Worm (Caenorhabditis elegans) whole organism, young adult: ENCODE results near the gene F23B2.10.
"Not testable (repeated sequence)": the region's sequence is repeated elsewhere in the genome, so short reads cannot be mapped to it uniquely, and the experiment has no call there.

Experiments used
- B0019.2 ChIP-seq: fragments of 200-800 bp; sonication (Bioruptor generic); conservative IDR thresholded peaks from 2 replicates; pipeline ENCODE4 v1.3.6; 2022; ENCODE audit warnings: missing genetic modification reagents, missing genetic modification characterization, missing compliant biosample characterization
- B0336.3 ChIP-seq: fragments of 200-800 bp; sonication (Bioruptor generic); IDR thresholded peaks from 2 replicates; pipeline ENCODE4 v1.3.6; 2022; ENCODE audit warnings: missing genetic modification characterization, missing compliant biosample characterization
- C06A6.2 ChIP-seq: fragments of 200-800 bp; sonication (Bioruptor generic); conservative IDR thresholded peaks from 2 replicates; pipeline ENCODE4 v1.3.6; 2022; ENCODE audit warnings: missing genetic modification characterization, missing compliant biosample characterization
- C17E4.6 ChIP-seq: fragments of 200-800 bp; sonication (Bioruptor generic); IDR thresholded peaks from 2 replicates; pipeline ENCODE4 v1.3.6; 2022; ENCODE audit warnings: missing genetic modification reagents, missing genetic modification characterization, missing compliant biosample characterization
- D2030.7 ChIP-seq: fragments of 200-800 bp; sonication (Bioruptor generic); IDR thresholded peaks from 2 replicates; pipeline ENCODE4 v1.3.6; 2022; ENCODE audit warnings: missing genetic modification reagents, missing genetic modification characterization, missing compliant biosample characterization
- K12H6.12 ChIP-seq: fragments of 200-800 bp; sonication (Bioruptor generic); optimal IDR thresholded peaks from 2 replicates; lab custom pipeline; 2018; ENCODE audit warnings: mild to moderate bottlenecking, missing genetic modification characterization, missing compliant biosample characterization
- Y67H2A.10 ChIP-seq: fragments of 200-800 bp; sonication (Bioruptor generic); conservative IDR thresholded peaks from 2 replicates; pipeline ENCODE4 v1.3.6; 2022; ENCODE audit warnings: missing genetic modification reagents, missing genetic modification characterization, missing compliant biosample characterization
- ZK185.1 ChIP-seq: sonication (generic microtip); optimal IDR thresholded peaks from 2 replicates; lab custom pipeline; 2016; ENCODE audit warnings: mild to moderate bottlenecking, missing genetic modification characterization, missing compliant biosample characterization; ENCODE audit not compliant: poor library complexity, severe bottlenecking
- akir-1 ChIP-seq: fragments of 200-800 bp; sonication (Bioruptor generic); optimal IDR thresholded peaks from 2 replicates; lab custom pipeline; 2018; ENCODE audit warnings: mild to moderate bottlenecking, missing genetic modification characterization, moderate library complexity, missing compliant biosample characterization
- ama-1 ChIP-seq, 3 experiments: fragments of 150-350 bp in 1 of 3; sonication (generic microtip) in 2 of 3; optimal IDR thresholded peaks; 2 replicates each; lab custom pipeline; 2014 to 2018; ENCODE audit warnings: missing biosample characterization in 2 of 3, missing genetic modification characterization in 2 of 3, missing genetic modification reagents in 2 of 3
- aptf-3 ChIP-seq: fragments of 200-800 bp; sonication (Bioruptor generic); IDR thresholded peaks from 2 replicates; pipeline ENCODE4 v1.3.6; 2022; ENCODE audit warnings: missing genetic modification characterization, missing compliant biosample characterization
- athp-1 ChIP-seq: sonication (generic microtip); optimal IDR thresholded peaks from 2 replicates; lab custom pipeline; 2017; ENCODE audit warnings: mild to moderate bottlenecking, missing genetic modification characterization, missing compliant biosample characterization
- bed-1 ChIP-seq: fragments of 200-800 bp; sonication (Bioruptor generic); IDR thresholded peaks from 2 replicates; pipeline ENCODE4 v1.3.6; 2022; ENCODE audit warnings: missing genetic modification reagents, missing genetic modification characterization, missing compliant biosample characterization
- cebp-1 ChIP-seq, 2 experiments: fragments of 200-800 bp in 1 of 2; sonication (Bioruptor generic) in 1 of 2; sonication (generic microtip) in 1 of 2; IDR thresholded peaks in 1 of 2; optimal IDR thresholded peaks in 1 of 2; 2 replicates each; pipeline versions ENCODE4 v1.3.6 to Lab custom; 2017 to 2022; ENCODE audit warnings: missing compliant biosample characterization in 2 of 2, missing genetic modification characterization in 2 of 2, mild to moderate bottlenecking in 1 of 2, missing genetic modification reagents in 1 of 2, moderate library complexity in 1 of 2
- cebp-2 ChIP-seq: fragments of 200-800 bp; sonication (Bioruptor generic); IDR thresholded peaks from 2 replicates; pipeline ENCODE4 v1.3.6; 2022; ENCODE audit warnings: missing genetic modification characterization, missing compliant biosample characterization
- ceh-27 ChIP-seq: fragments of 200-800 bp; sonication (Bioruptor generic); optimal IDR thresholded peaks from 2 replicates; lab custom pipeline; 2018; ENCODE audit warnings: mild to moderate bottlenecking, missing genetic modification characterization, moderate library complexity, missing compliant biosample characterization
- ceh-40 ChIP-seq: fragments of 200-800 bp; sonication (Bioruptor generic); IDR thresholded peaks from 2 replicates; pipeline ENCODE4 v1.3.6; 2022; ENCODE audit warnings: missing genetic modification characterization, missing compliant biosample characterization
- ceh-58 ChIP-seq: fragments of 200-800 bp; sonication (Bioruptor generic); IDR thresholded peaks from 2 replicates; pipeline ENCODE4 v1.3.6; 2022; ENCODE audit warnings: missing genetic modification characterization, missing compliant biosample characterization
- dox-1 ChIP-seq: fragments of 200-800 bp; sonication (Bioruptor generic); IDR thresholded peaks from 2 replicates; pipeline ENCODE4 v1.3.6; 2022; ENCODE audit warnings: missing genetic modification reagents, missing genetic modification characterization, missing compliant biosample characterization
- egl-18 ChIP-seq: fragments of 200-800 bp; sonication (Bioruptor generic); IDR thresholded peaks from 2 replicates; pipeline ENCODE4 v1.3.6; 2022; ENCODE audit warnings: missing genetic modification reagents, missing genetic modification characterization, missing compliant biosample characterization
- ekl-4 ChIP-seq: fragments of 200-800 bp; sonication (Bioruptor generic); IDR thresholded peaks from 2 replicates; pipeline ENCODE4 v1.3.6; 2022; ENCODE audit warnings: missing genetic modification reagents, missing genetic modification characterization, missing compliant biosample characterization
- gei-17 ChIP-seq: fragments of 200-800 bp; sonication (Bioruptor generic); optimal IDR thresholded peaks from 2 replicates; lab custom pipeline; 2018; ENCODE audit warnings: mild to moderate bottlenecking, missing genetic modification characterization, missing compliant biosample characterization
- hmg-1.2 ChIP-seq: fragments of 200-800 bp; sonication (Bioruptor generic); IDR thresholded peaks from 2 replicates; pipeline ENCODE4 v1.3.6; 2022; ENCODE audit warnings: missing genetic modification reagents, missing genetic modification characterization, missing compliant biosample characterization
- hsf-1 ChIP-seq: fragments of 200-800 bp; sonication (Bioruptor generic); IDR thresholded peaks from 2 replicates; pipeline ENCODE4 v1.3.6; 2022; ENCODE audit warnings: missing genetic modification reagents, missing genetic modification characterization, missing compliant biosample characterization
- let-526 ChIP-seq: fragments of 200-800 bp; sonication (Bioruptor generic); IDR thresholded peaks from 2 replicates; pipeline ENCODE4 v1.3.6; 2022; ENCODE audit warnings: missing genetic modification reagents, missing genetic modification characterization, missing compliant biosample characterization
- let-607 ChIP-seq, 2 experiments: fragments of 200-800 bp in 1 of 2; sonication (Bioruptor generic) in 1 of 2; sonication (generic microtip) in 1 of 2; optimal IDR thresholded peaks; 2 replicates each; lab custom pipeline; 2016 to 2018; ENCODE audit warnings: mild to moderate bottlenecking in 2 of 2, missing compliant biosample characterization in 2 of 2, missing genetic modification characterization in 2 of 2, moderate library complexity in 2 of 2, missing genotype in 1 of 2
- lin-40 ChIP-seq: sonication (generic microtip); optimal IDR thresholded peaks from 2 replicates; lab custom pipeline; 2016; ENCODE audit warnings: missing genetic modification characterization, mild to moderate bottlenecking, missing compliant biosample characterization, missing genotype, missing genetic modification reagents
- lir-1 ChIP-seq: fragments of 200-800 bp; sonication (Bioruptor generic); conservative IDR thresholded peaks from 2 replicates; pipeline ENCODE4 v1.3.6; 2022; ENCODE audit warnings: missing genetic modification reagents, missing genetic modification characterization, missing compliant biosample characterization
- lsl-1 ChIP-seq: fragments of 200-800 bp; sonication (Bioruptor generic); optimal IDR thresholded peaks from 2 replicates; lab custom pipeline; 2018; ENCODE audit warnings: mild to moderate bottlenecking, missing genetic modification characterization, moderate library complexity, missing compliant biosample characterization
- madf-3 ChIP-seq: fragments of 200-800 bp; sonication (Bioruptor generic); IDR thresholded peaks from 2 replicates; pipeline ENCODE4 v1.3.6; 2022; ENCODE audit warnings: missing genetic modification reagents, missing genetic modification characterization, missing compliant biosample characterization
- mcd-1 ChIP-seq: fragments of 200-800 bp; sonication (Bioruptor generic); IDR thresholded peaks from 2 replicates; pipeline ENCODE4 v1.3.6; 2022; ENCODE audit warnings: missing genetic modification reagents, missing genetic modification characterization, missing compliant biosample characterization
- mes-4 ChIP-seq: sonication (generic microtip); optimal IDR thresholded peaks from 2 replicates; lab custom pipeline; 2016; ENCODE audit warnings: missing genotype, missing genetic modification characterization, missing compliant biosample characterization
- nfya-2 ChIP-seq: fragments of 200-800 bp; sonication (Bioruptor generic); IDR thresholded peaks from 2 replicates; pipeline ENCODE4 v1.3.6; 2022; ENCODE audit warnings: missing genetic modification reagents, missing genetic modification characterization, missing compliant biosample characterization
- rcor-1 ChIP-seq: fragments of 200-800 bp; sonication (Bioruptor generic); IDR thresholded peaks from 2 replicates; pipeline ENCODE4 v1.3.6; 2022; ENCODE audit warnings: missing genetic modification reagents, missing genetic modification characterization, missing compliant biosample characterization
- rec-8 ChIP-seq, 2 experiments: sonication (generic microtip); optimal IDR thresholded peaks; 2 replicates each; lab custom pipeline; 2016; ENCODE audit warnings: mild to moderate bottlenecking in 2 of 2, missing genetic modification characterization in 2 of 2, missing genetic modification reagents in 2 of 2, missing genotype in 2 of 2, missing biosample characterization in 1 of 2, missing compliant biosample characterization in 1 of 2, moderate library complexity in 1 of 2
- sea-2 ChIP-seq: fragments of 200-800 bp; sonication (Bioruptor generic); IDR thresholded peaks from 2 replicates; pipeline ENCODE4 v1.3.6; 2022; ENCODE audit warnings: missing genetic modification characterization, missing compliant biosample characterization
- snpc-3.4 ChIP-seq: sonication (generic microtip); optimal IDR thresholded peaks from 2 replicates; lab custom pipeline; 2017; ENCODE audit warnings: missing genetic modification characterization, mild to moderate bottlenecking, missing compliant biosample characterization, antibody characterized with exemption, moderate library complexity, missing genotype, missing genetic modification reagents
- snpc-4 ChIP-seq, 5 experiments: fragments of 150-350 bp in 1 of 5; sonication (generic microtip) in 4 of 5; optimal IDR thresholded peaks; 2 replicates each; lab custom pipeline; 2014 to 2018; ENCODE audit warnings: missing genetic modification characterization in 5 of 5, missing biosample characterization in 3 of 5, antibody characterized with exemption in 2 of 5, mild to moderate bottlenecking in 2 of 5, missing compliant biosample characterization in 2 of 5, missing genotype in 2 of 5, moderate library complexity in 2 of 5, missing genetic modification reagents in 1 of 5
- sptf-2 ChIP-seq: fragments of 200-800 bp; sonication (Bioruptor generic); optimal IDR thresholded peaks from 2 replicates; lab custom pipeline; 2018; ENCODE audit warnings: mild to moderate bottlenecking, missing genetic modification characterization, missing compliant biosample characterization
- tlf-1 ChIP-seq: fragments of 200-800 bp; sonication (Bioruptor generic); optimal IDR thresholded peaks from 2 replicates; lab custom pipeline; 2018; ENCODE audit warnings: mild to moderate bottlenecking, missing genetic modification characterization, missing compliant biosample characterization
- ztf-26 ChIP-seq: sonication (generic microtip); optimal IDR thresholded peaks from 2 replicates; lab custom pipeline; 2017; ENCODE audit warnings: missing genetic modification characterization, missing compliant biosample characterization

The F23B2.10 gene

DNA sequence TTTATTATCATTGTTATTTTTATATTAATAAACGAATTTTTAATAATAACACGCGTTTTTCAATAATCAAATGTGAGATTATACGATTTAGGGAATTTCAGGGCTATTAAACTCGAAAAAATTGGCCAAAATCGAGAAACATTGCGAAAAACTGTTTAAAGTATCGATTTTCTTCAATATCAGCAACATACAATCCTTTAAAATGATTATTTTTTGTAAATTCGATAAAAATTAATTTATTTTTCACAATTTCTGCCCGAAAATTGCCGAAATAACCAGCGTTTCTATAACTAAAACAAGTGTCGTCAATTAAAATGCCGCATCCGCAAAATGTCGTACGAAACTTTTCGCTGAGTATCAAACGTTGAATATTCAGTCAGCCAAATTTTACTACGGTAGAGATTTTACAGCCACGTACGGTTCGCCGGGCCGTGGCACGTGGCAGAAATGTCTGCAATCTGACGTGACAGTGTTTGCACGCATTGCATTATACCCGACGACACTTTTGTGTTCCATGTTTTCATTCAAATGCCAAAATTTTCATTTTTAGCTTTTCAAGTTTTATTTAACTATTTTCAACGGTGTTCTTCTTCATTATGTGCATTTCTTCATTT, 42.0 kb upstream of the F23B2.10 start (continued):
- TF ChIP-seq lir-1 (GFP tag; lab: Robert Waterston, UW) (peak; percentile 97), snpc-3.4 (peak; percentile 53), nfya-2 (GFP tag; lab: Robert Waterston, UW) (0 out of 2 replicates have a peak, but pooled peaks have one; percentile 81), mcd-1 (GFP tag; lab: Robert Waterston, UW) (peak; percentile 98), ztf-26 (tag; lab: Kevin White, UChicago) (peak; percentile 12), rec-8 (tag; optimal IDR thresholded peaks at IDR 0.05; lab: Kevin White, UChicago) (peak in 1 of 2 experiments; percentile 32), athp-1 (tag; lab: Kevin White, UChicago) (peak; percentile 46), B0019.2 (peak; percentile 100), cebp-1 (GFP tag; IDR thresholded peaks at IDR 0.05; lab: Robert Waterston, UW) (peak; percentile 89), cebp-1 (tag; optimal IDR thresholded peaks at IDR 0.05; lab: Kevin White, UChicago) (peak; percentile 12), tlf-1 (GFP tag; lab: Kevin White, UChicago) (peak; percentile 86), B0336.3 (GFP tag; lab: Robert Waterston, UW) (0 out of 2 replicates have a peak, but pooled peaks have one; percentile 35), ceh-27 (GFP tag; lab: Kevin White, UChicago) (peak; percentile 16), dox-1 (GFP tag; lab: Robert Waterston, UW) (peak; percentile 100), snpc-4 (tag; optimal IDR thresholded peaks at IDR 0.05; lab: Kevin White, UChicago) (peak in 2 of 4 experiments; percentile 71), D2030.7 (GFP tag; lab: Robert Waterston, UW) (peak; percentile 100), bed-1 (GFP tag; lab: Robert Waterston, UW) (peak; percentile 97), ceh-40 (GFP tag; lab: Robert Waterston, UW) (peak; percentile 90), lin-40 (tag; lab: Kevin White, UChicago) (peak; percentile 32), let-526 (peak; percentile 94), lsl-1 (GFP tag; lab: Kevin White, UChicago) (peak; percentile 85), let-607 (tag; optimal IDR thresholded peaks at IDR 0.05; lab: Kevin White, UChicago) (peak; percentile 61 to 91), madf-3 (GFP tag; lab: Robert Waterston, UW) (peak; percentile 98), sea-2 (peak; percentile 98), cebp-2 (GFP tag; lab: Robert Waterston, UW) (peak; percentile 95), ceh-58 (GFP tag; lab: Robert Waterston, UW) (0 out of 2 replicates have a peak, but pooled peaks have one; percentile 9)
- TF ChIP-seq snpc-4 (GFP tag; optimal IDR thresholded peaks at IDR 0.05; lab: Kevin White, UChicago): not testable (repeated sequence)

DNA sequence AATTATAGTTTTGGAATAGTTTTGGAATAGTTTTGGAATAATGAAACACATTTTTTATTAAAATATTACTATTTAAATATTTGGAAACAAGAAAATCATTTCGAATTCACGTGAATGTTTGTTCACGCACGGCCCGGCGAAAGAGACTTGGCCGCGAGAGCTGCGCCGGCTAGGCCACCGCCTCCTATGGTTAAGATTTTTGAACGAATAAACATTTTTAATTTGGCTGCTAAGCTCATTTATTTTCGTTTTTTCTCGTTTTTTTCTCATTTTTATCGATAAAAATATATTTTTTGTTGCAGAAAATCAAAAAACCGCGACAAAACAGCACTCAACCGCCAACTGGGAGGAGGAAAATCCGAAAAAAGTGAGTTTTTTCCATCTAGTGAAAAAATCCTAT, 40.4 kb upstream of the F23B2.10 start, which contains the start of gene C46C2.7:
TSS of gene C46C2.7 (plus strand) at position 301 of the 400 bp plus-strand sequence.
- peak; percentile 86 for TF ChIP-seq hmg-1.2 (GFP tag; lab: Robert Waterston, UW)

DNA sequence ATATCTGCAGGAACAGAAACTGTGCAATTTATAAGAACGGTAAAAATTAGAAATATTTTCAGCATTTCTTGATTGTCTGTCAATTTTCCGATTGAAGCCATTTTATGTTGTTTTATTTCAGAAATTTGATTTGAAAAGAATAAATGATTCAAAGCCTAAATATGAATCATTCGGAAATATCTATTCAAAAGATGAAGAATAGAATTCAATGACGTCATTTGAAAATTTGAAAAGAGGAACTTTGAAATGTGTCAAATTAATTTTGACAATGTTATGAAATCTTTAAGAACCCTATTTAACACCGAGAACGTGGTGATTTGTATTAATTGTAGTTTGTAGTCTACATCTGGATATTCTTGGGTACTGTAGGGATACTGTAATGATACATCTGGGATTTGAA, 38.4 kb upstream of the F23B2.10 start, which contains the start of gene C46C2.5:
TSS of gene C46C2.5 (minus strand) at position 101 of the 400 bp plus-strand sequence.
- TF ChIP-seq C17E4.6 (GFP tag; lab: Robert Waterston, UW) (no peak), egl-18 (GFP tag; lab: Robert Waterston, UW) (no peak), akir-1 (no peak)

DNA sequence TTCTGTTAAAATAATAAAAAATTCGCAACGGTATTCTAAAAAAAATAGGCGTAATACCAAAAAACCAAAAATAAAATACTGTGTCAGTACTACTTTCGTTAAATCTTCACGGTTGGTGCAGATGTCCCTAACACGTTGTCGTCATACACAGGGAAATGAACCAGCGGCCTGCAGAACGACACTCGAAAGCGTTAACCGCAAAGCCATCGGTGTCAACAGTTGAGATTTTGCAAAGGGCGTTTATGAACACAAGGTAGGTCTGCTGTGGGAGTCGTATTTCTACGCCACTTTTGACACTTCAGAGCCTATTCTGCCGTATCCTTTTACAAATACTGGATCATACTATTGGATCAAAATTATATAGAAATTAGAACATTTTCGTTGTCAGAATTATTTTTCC, 37.0 kb upstream of the F23B2.10 start:
- TF ChIP-seq hsf-1 (GFP tag; lab: Robert Waterston, UW) (no peak), C06A6.2 (GFP tag; lab: Robert Waterston, UW) (0 out of 2 replicates have a peak, but pooled peaks have one; percentile 32), K12H6.12 (no peak), aptf-3 (GFP tag; lab: Robert Waterston, UW) (no peak), rcor-1 (GFP tag; lab: Robert Waterston, UW) (no peak), gei-17 (GFP tag; lab: Kevin White, UChicago) (no peak), sptf-2 (no peak), dox-1 (GFP tag; lab: Robert Waterston, UW) (no peak), ZK185.1 (tag; lab: Kevin White, UChicago) (peak; percentile 90), ekl-4 (peak; percentile 86), Y67H2A.10 (GFP tag; lab: Robert Waterston, UW) (no peak), ama-1 (optimal IDR thresholded peaks at IDR 0.05; lab: Kevin White, UChicago) (no peak), ama-1 (GFP tag; optimal IDR thresholded peaks at IDR 0.05; lab: Kevin White, UChicago) (peak; percentile 26 to 62), mes-4 (tag; lab: Kevin White, UChicago) (peak; percentile 63)
